Worm (Caenorhabditis elegans): ENCODE data around the gene tric-1B.2.

ce11 chrII:12263971-12264554 is 15.1 kb downstream of the tric-1B.2 start, which contains the start of gene faxc-1:
- TF ChIP-seq tab-1 (GFP tag; IDR thresholded peaks at IDR 0.05) (no peak), ref-1 (GFP tag; conservative IDR thresholded peaks at IDR 0.05) (no peak), flt-1 (GFP tag; IDR thresholded peaks at IDR 0.05) (no peak), ztf-29 (GFP tag; IDR thresholded peaks at IDR 0.05) (no peak)
